Worm (Caenorhabditis elegans) whole organism, early embryonic: ENCODE measurements around the gene T28C6.7.

Experiments
- B0310.2 ChIP-seq: sonication (generic microtip); optimal IDR thresholded peaks from 2 replicates; lab custom pipeline; 2016; ENCODE audit warnings: mild to moderate bottlenecking, missing genetic modification characterization, missing compliant biosample characterization
- F13C5.2 ChIP-seq: sonication (generic microtip); optimal IDR thresholded peaks from 2 replicates; lab custom pipeline; 2017; ENCODE audit warnings: mild to moderate bottlenecking, missing genetic modification characterization, inconsistent platforms, missing compliant biosample characterization
- aly-1 ChIP-seq: sonication (generic microtip); optimal IDR thresholded peaks from 2 replicates; lab custom pipeline; 2016; ENCODE audit warnings: missing genetic modification characterization, missing compliant biosample characterization
- ama-1 ChIP-seq: fragments of 150-350 bp; optimal IDR thresholded peaks from 2 replicates; lab custom pipeline; 2014
- ceh-13 ChIP-seq: fragments of 200-800 bp; sonication (Bioruptor generic); optimal IDR thresholded peaks from 2 replicates; lab custom pipeline; 2018; ENCODE audit warnings: mild to moderate bottlenecking, missing genetic modification characterization, missing compliant biosample characterization
- ceh-36 ChIP-seq: sonication (generic microtip); optimal IDR thresholded peaks from 2 replicates; lab custom pipeline; 2016; ENCODE audit warnings: missing genetic modification characterization, inconsistent platforms, missing compliant biosample characterization
- ets-7 ChIP-seq: sonication (generic microtip); optimal IDR thresholded peaks from 2 replicates; lab custom pipeline; 2016; ENCODE audit warnings: missing genotype, missing genetic modification characterization, missing compliant biosample characterization
- flt-1 ChIP-seq: fragments of 200-800 bp; sonication (Bioruptor generic); IDR thresholded peaks from 2 replicates; pipeline ENCODE4 v1.3.6; 2022; ENCODE audit warnings: missing genetic modification characterization, missing compliant biosample characterization
- hmbx-1 ChIP-seq: sonication (generic microtip); optimal IDR thresholded peaks from 2 replicates; lab custom pipeline; 2016; ENCODE audit warnings: mild to moderate bottlenecking, missing genetic modification characterization, missing compliant biosample characterization
- hmg-4 ChIP-seq: fragments of 200-800 bp; sonication (Bioruptor generic); optimal IDR thresholded peaks from 2 replicates; lab custom pipeline; 2018; ENCODE audit warnings: mild to moderate bottlenecking, missing genetic modification characterization, missing compliant biosample characterization
- hnd-1 ChIP-seq: sonication (generic microtip); optimal IDR thresholded peaks from 2 replicates; lab custom pipeline; 2016; ENCODE audit warnings: missing genetic modification characterization, missing compliant biosample characterization
- pes-1 ChIP-seq: fragments of 200-800 bp; sonication (Bioruptor generic); IDR thresholded peaks from 2 replicates; pipeline ENCODE4 v1.3.6; 2022; ENCODE audit warnings: missing genetic modification reagents, missing genetic modification characterization, missing compliant biosample characterization
- scrt-1 ChIP-seq: fragments of 200-800 bp; sonication (Bioruptor generic); IDR thresholded peaks from 2 replicates; pipeline ENCODE4 v1.3.6; 2022; ENCODE audit warnings: missing genetic modification characterization, missing compliant biosample characterization
- sea-1 ChIP-seq: fragments of 200-800 bp; sonication (Bioruptor generic); conservative IDR thresholded peaks from 2 replicates; pipeline ENCODE4 v1.3.6; 2022; ENCODE audit warnings: missing genetic modification characterization, missing compliant biosample characterization
- tbx-11 ChIP-seq: fragments of 200-800 bp; sonication (Bioruptor generic); IDR thresholded peaks from 2 replicates; pipeline ENCODE4 v1.3.6; 2022; ENCODE audit warnings: missing genetic modification characterization, missing compliant biosample characterization
- tbx-37 ChIP-seq: fragments of 200-800 bp; sonication (Bioruptor generic); conservative IDR thresholded peaks from 2 replicates; pipeline ENCODE4 v1.3.6; 2022; ENCODE audit warnings: missing genetic modification reagents, missing genetic modification characterization, missing compliant biosample characterization
- tra-4 ChIP-seq: sonication (generic microtip); optimal IDR thresholded peaks from 2 replicates; lab custom pipeline; 2017; ENCODE audit warnings: missing genetic modification characterization, missing compliant biosample characterization

The T28C6.7 gene

DNA sequence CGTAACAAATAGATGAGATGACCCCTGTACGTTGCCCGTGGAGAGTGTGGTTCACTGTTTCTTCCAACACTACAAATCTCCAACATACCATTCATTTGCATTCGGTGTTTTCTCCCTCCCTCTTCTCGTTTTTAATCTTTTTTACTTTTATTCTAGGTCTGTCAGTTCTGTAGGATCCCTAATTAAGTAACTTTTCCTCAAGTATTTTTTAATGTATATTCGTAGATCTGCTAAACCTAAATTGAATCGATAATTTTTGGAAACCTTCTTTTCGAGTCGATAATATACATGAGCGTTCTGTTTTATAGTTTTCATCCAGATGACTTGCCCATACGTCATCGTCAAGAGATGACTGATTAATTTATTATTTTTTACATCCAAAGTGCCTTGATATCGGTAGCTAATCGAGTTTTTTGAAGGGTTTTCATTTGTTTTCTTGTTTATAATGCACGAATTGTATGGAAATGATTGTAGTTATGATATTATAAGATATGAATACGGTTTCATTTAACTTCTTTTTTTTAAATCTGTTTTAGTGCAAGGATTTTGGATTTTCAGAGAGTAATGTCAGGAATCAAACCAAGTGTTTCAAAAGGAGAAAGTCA is 12.7 kb downstream of the T28C6.7 start, which contains the start of the genes T28C6.11 and T11B7.1:
TSS of gene T28C6.11 (minus strand) at position 101 of the 605 bp plus-strand sequence.
TSS of gene T11B7.1 (plus strand) at position 555 of the 605 bp plus-strand sequence.
- TF ChIP-seq aly-1 (tag; lab: Kevin White, UChicago): no peak
- TF ChIP-seq hnd-1 (tag; lab: Kevin White, UChicago): no peak
- TF ChIP-seq sea-1: no peak
- TF ChIP-seq pes-1 (GFP tag; lab: Robert Waterston, UW): no peak
- no peak for TF ChIP-seq hmbx-1 (tag; lab: Kevin White, UChicago)
- no peak for TF ChIP-seq scrt-1 (GFP tag; lab: Robert Waterston, UW)
- no peak for TF ChIP-seq tra-4
- no peak for TF ChIP-seq B0310.2
- TF ChIP-seq hmg-4 (GFP tag; lab: Kevin White, UChicago): no peak
- TF ChIP-seq ceh-13 (GFP tag; lab: Kevin White, UChicago): no peak
- TF ChIP-seq ama-1: no peak

DNA sequence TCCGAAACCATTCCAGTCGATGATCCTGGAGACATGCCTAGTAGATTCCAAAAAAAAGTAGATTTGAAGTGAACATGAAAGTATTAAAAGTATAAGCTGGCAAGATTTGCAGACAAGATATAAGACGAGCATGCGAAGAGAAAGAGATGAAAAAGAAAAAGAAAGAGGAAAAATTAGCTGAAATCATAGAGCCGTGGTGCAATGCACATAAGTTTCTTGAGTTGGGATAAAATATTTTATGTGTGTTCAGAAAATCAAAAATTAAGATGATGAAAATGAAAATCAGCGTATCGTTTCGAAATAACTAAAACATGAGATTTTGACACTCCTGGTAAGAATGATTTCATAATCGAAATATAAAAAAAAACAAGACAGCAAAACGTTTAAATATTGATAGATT is 16.9 kb downstream of the T28C6.7 start, which contains the start of gene T11B7.2:
TSS of gene T11B7.2 (minus strand) at position 101 of the 400 bp plus-strand sequence.
- TF ChIP-seq ama-1 (no peak), sea-1 (no peak), hnd-1 (tag; lab: Kevin White, UChicago) (no peak), hmg-4 (GFP tag; lab: Kevin White, UChicago) (no peak), ceh-36 (tag; lab: Kevin White, UChicago) (no peak), flt-1 (GFP tag; lab: Robert Waterston, UW) (no peak), ets-7 (no peak), F13C5.2 (no peak)

DNA sequence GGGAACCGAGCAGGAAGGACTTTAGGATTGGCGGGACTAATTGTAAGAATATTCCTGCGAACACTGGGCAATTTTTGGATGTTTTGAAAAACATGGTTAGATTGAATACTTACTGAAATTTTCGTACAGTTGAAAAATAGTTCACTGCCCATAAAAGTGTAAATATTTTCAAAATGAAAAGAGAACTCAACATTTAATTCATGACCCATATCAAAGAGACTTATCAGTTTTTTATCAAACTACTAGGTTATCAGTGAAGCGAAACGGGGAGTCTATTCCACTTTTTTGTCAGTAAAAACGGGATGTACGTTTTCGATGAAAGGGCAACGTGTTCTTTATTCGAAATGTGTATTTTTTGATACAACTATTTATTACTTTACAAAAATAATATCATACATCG is 18.3 kb downstream of the T28C6.7 start:
- no peak for TF ChIP-seq ceh-13 (GFP tag; lab: Kevin White, UChicago)
- no peak for TF ChIP-seq hmg-4 (GFP tag; lab: Kevin White, UChicago)
- no peak for TF ChIP-seq F13C5.2
- TF ChIP-seq ama-1: no peak
- no peak for TF ChIP-seq B0310.2
- no peak for TF ChIP-seq tra-4
- TF ChIP-seq flt-1 (GFP tag; lab: Robert Waterston, UW): no peak
- TF ChIP-seq pes-1 (GFP tag; lab: Robert Waterston, UW): no peak
- TF ChIP-seq sea-1: no peak
- no peak for TF ChIP-seq aly-1 (tag; lab: Kevin White, UChicago)
- no peak for TF ChIP-seq tbx-37
- TF ChIP-seq tbx-11: no peak
- TF ChIP-seq scrt-1 (GFP tag; lab: Robert Waterston, UW): no peak
- no peak for TF ChIP-seq hnd-1 (tag; lab: Kevin White, UChicago)
- TF ChIP-seq ets-7: no peak
- TF ChIP-seq ceh-36 (tag; lab: Kevin White, UChicago): no peak
- no peak for TF ChIP-seq hmbx-1 (tag; lab: Kevin White, UChicago)

DNA sequence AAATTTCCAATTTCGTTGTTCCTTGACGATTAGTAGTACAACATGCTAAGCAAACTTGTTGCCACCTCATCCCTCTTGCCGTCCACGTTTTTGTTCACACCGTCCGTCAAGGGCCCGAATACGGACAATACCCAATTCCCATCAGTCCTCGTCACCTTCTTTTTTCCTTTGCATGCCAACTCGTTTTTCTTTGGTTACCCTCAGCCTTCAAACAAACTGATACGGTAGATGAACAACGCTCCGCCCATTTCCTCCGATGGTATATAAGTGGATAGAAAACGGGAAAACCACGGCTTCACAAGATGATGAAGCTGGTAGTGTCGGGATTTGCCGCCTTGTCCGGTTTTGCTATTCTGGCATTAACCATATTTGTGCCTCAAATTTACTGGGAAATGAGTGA is 20.3 kb downstream of the T28C6.7 start, which contains the start of gene col-118:
TSS of gene col-118 (plus strand) at position 301 of the 400 bp plus-strand sequence.
- no peak for TF ChIP-seq B0310.2
- no peak for TF ChIP-seq ets-7
- TF ChIP-seq tbx-11: no peak
- TF ChIP-seq pes-1 (GFP tag; lab: Robert Waterston, UW): no peak
- no peak for TF ChIP-seq ceh-13 (GFP tag; lab: Kevin White, UChicago)
- TF ChIP-seq hmbx-1 (tag; lab: Kevin White, UChicago): no peak

DNA sequence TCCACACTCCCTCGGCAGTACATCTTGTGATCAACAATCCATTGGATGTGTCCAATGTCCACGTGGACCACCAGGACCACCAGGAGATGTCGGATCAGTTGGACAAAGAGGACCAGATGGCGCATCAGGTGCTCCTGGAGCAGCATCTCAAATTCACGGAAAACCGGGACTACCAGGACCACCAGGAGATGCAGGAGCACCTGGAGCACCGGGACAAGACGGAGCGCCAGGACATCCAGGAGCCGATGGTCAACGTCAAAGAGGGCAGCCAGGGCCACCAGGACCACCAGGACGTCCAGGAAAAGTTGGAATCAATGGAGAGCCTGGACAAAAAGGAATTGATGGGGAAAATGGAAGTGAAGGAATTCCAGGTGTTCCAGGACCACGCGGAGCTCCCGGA is 21.4 kb downstream of the T28C6.7 start:
- no peak for TF ChIP-seq B0310.2
- no peak for TF ChIP-seq scrt-1 (GFP tag; lab: Robert Waterston, UW)
- TF ChIP-seq F13C5.2: no peak
- no peak for TF ChIP-seq hmg-4 (GFP tag; lab: Kevin White, UChicago)
- TF ChIP-seq sea-1: no peak

DNA sequence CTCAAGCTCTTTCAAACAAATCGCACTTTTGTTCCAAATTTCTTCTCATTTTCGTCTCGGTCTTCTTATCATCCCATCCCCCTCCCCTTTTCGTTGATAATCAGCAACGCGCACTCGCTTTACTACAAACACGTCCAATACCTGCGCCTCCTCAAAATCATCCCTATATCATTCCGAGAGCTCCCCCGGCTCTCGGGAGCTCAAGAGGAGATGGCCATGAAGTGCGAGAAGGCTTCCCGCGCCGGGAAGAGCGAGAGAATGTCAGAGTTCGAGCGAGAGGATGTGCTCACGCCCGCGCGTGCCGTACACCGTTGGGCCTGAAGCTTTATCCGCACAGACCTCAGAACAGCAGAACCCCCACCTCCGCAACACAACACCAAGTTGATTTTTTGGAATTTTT is 23.2 kb downstream of the T28C6.7 start:
- TF ChIP-seq ceh-36 (tag; lab: Kevin White, UChicago) (no peak), aly-1 (tag; lab: Kevin White, UChicago) (peak; percentile 48), pes-1 (GFP tag; lab: Robert Waterston, UW) (no peak), F13C5.2 (no peak), hmg-4 (GFP tag; lab: Kevin White, UChicago) (no peak)

DNA sequence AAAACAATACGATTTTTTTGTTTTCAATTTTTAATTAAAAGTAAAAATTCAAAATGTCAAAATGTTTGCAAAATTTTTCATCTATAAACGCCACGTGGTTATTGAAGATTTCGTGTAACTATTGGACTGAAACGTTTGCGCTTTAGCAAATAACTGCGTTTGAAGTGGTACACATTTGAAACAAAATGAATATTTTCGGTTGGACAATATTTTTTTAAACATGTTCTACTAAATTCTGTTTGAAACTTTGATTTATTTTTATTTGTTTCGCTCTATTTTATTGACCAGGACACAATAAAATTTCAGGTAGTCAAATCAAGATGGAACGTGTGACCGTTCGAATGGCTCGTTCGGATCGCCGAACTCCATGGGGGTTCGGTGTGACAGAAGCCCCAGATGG is 24.6 kb downstream of the T28C6.7 start, which contains the start of gene alp-1:
TSS of gene alp-1 (plus strand) at position 301 of the 400 bp plus-strand sequence.
- TF ChIP-seq B0310.2: no peak
- no peak for TF ChIP-seq hmg-4 (GFP tag; lab: Kevin White, UChicago)
- no peak for TF ChIP-seq sea-1
- TF ChIP-seq ets-7: no peak
- TF ChIP-seq F13C5.2: no peak
- TF ChIP-seq hnd-1 (tag; lab: Kevin White, UChicago): no peak
- no peak for TF ChIP-seq tra-4
- no peak for TF ChIP-seq pes-1 (GFP tag; lab: Robert Waterston, UW)
- no peak for TF ChIP-seq aly-1 (tag; lab: Kevin White, UChicago)
- no peak for TF ChIP-seq ceh-36 (tag; lab: Kevin White, UChicago)
- TF ChIP-seq hmbx-1 (tag; lab: Kevin White, UChicago): no peak
- no peak for TF ChIP-seq tbx-11
- TF ChIP-seq tbx-37: no peak
- no peak for TF ChIP-seq scrt-1 (GFP tag; lab: Robert Waterston, UW)
- TF ChIP-seq ceh-13 (GFP tag; lab: Kevin White, UChicago): no peak
- TF ChIP-seq ama-1: no peak
- TF ChIP-seq flt-1 (GFP tag; lab: Robert Waterston, UW): no peak

DNA sequence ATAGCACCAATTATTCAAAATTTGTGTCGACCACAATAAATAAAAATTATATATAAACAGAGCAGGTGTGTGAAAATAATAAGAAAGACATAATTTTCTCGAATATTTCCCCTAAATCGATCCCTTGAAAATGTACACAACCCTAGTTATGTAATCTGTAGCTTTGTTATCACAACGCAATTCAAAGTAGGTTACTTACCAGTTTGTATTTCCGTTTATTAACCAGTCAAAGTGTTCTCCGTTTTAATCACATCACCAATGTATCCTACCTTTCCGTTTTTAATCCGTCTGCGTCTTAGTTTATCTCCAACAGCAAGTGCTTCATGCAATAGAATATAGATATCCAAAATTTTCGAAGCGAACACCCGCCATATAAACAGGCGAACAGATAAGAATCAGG is 25.7 kb downstream of the T28C6.7 start:
- TF ChIP-seq hmg-4 (GFP tag; lab: Kevin White, UChicago) (no peak), B0310.2 (no peak), tra-4 (no peak), tbx-37 (no peak), ceh-13 (GFP tag; lab: Kevin White, UChicago) (no peak), ceh-36 (tag; lab: Kevin White, UChicago) (no peak), tbx-11 (no peak), sea-1 (no peak), hmbx-1 (tag; lab: Kevin White, UChicago) (no peak), scrt-1 (GFP tag; lab: Robert Waterston, UW) (no peak), flt-1 (GFP tag; lab: Robert Waterston, UW) (no peak), F13C5.2 (no peak), hnd-1 (tag; lab: Kevin White, UChicago) (no peak), aly-1 (tag; lab: Kevin White, UChicago) (no peak), ama-1 (no peak), pes-1 (GFP tag; lab: Robert Waterston, UW) (no peak), ets-7 (no peak)
